Fruit fly (Drosophila melanogaster) whole organism, adult: ENCODE results near the gene RAF2.

Experiments
- CG12768 ChIP-seq: fragments of 200-800 bp; sonication (Bioruptor generic); optimal IDR thresholded peaks from 2 replicates; lab custom pipeline; 2017; ENCODE audit warnings: missing biosample characterization, missing genetic modification characterization, mild to moderate bottlenecking, moderate library complexity, missing genetic modification reagents
- CG14711 ChIP-seq: fragments of 200-800 bp; sonication (Bioruptor generic); optimal IDR thresholded peaks from 2 replicates; lab custom pipeline; 2018; ENCODE audit warnings: missing biosample characterization, mild to moderate bottlenecking, missing genetic modification characterization, moderate library complexity
- CG1620 ChIP-seq: fragments of 200-800 bp; sonication (Bioruptor generic); optimal IDR thresholded peaks from 2 replicates; lab custom pipeline; 2016; ENCODE audit warnings: missing biosample characterization, missing genetic modification characterization
- CG33017 ChIP-seq: fragments of 200-800 bp; sonication (Bioruptor generic); optimal IDR thresholded peaks from 2 replicates; lab custom pipeline; 2018; ENCODE audit warnings: missing biosample characterization, mild to moderate bottlenecking, missing genetic modification characterization, moderate library complexity
- CG5204 ChIP-seq: fragments of 200-800 bp; sonication (Bioruptor generic); optimal IDR thresholded peaks from 2 replicates; lab custom pipeline; 2016; ENCODE audit warnings: missing biosample characterization, missing genetic modification characterization
- CG7045 ChIP-seq: fragments of 200-800 bp; sonication (Bioruptor generic); optimal IDR thresholded peaks from 2 replicates; lab custom pipeline; 2017; ENCODE audit warnings: missing biosample characterization, mild to moderate bottlenecking, missing genetic modification characterization
- Clk ChIP-seq: fragments of 200-800 bp; sonication (Bioruptor generic); optimal IDR thresholded peaks from 2 replicates; lab custom pipeline; 2017; ENCODE audit warnings: missing biosample characterization, missing genetic modification characterization
- Mnt ChIP-seq: fragments of 200-800 bp; sonication (Bioruptor generic); optimal IDR thresholded peaks from 2 replicates; lab custom pipeline; 2016; ENCODE audit warnings: missing biosample characterization, mild to moderate bottlenecking, missing genetic modification characterization
- bab1 ChIP-seq: fragments of 200-800 bp; sonication (Bioruptor generic); optimal IDR thresholded peaks from 3 replicates; lab custom pipeline; 2019; ENCODE audit warnings: missing biosample characterization, mild to moderate bottlenecking, missing genetic modification characterization, moderate library complexity
- cic ChIP-seq: fragments of 200-800 bp; sonication (Bioruptor generic); optimal IDR thresholded peaks from 2 replicates; lab custom pipeline; 2017; ENCODE audit warnings: missing biosample characterization, mild to moderate bottlenecking, missing genetic modification characterization, moderate library complexity
- cnc ChIP-seq, 2 experiments: fragments of >200 bp; optimal IDR thresholded peaks; 2 replicates each; lab custom pipeline; 2017
- ovo ChIP-seq: fragments of 200-800 bp; sonication (Bioruptor generic); optimal IDR thresholded peaks from 2 replicates; lab custom pipeline; 2016; ENCODE audit warnings: missing biosample characterization, missing genetic modification characterization
- pad ChIP-seq: fragments of 200-800 bp; sonication (Bioruptor generic); optimal IDR thresholded peaks from 3 replicates; lab custom pipeline; 2017; ENCODE audit warnings: missing biosample characterization, missing genetic modification characterization, mild to moderate bottlenecking, moderate library complexity, missing genetic modification reagents

- TF ChIP-seq Clk (no peak), Mnt (GFP tag; lab: Kevin White, UChicago) (peak; percentile 14), cic (no peak), CG1620 (GFP tag; lab: Kevin White, UChicago) (no peak), CG14711 (tag; lab: Kevin White, UChicago) (no peak), CG5204 (GFP tag; lab: Kevin White, UChicago) (no peak), ovo (GFP tag; lab: Kevin White, UChicago) (no peak), CG12768 (GFP tag; lab: Kevin White, UChicago) (peak; percentile 18), pad (GFP tag; lab: Kevin White, UChicago) (no peak), CG33017 (tag; lab: Kevin White, UChicago) (peak; percentile 7), bab1 (GFP tag; lab: Kevin White, UChicago) (no peak), CG7045 (GFP tag; lab: Kevin White, UChicago) (no peak), cnc (optimal IDR thresholded peaks at IDR 0.05; lab: Kevin White, UChicago) (no peak)
These were observed 29.9 kb upstream of the RAF2 start for dm6 chr3L:16356171-16356765.
